Fruit fly (Drosophila melanogaster) whole organism, embryonic: ENCODE measurements around the gene Gr63a.

ENCODE experiments used
- Blimp-1 ChIP-seq: fragments of 200-800 bp; sonication (Bioruptor generic); optimal IDR thresholded peaks from 3 replicates; lab custom pipeline; 2018; ENCODE audit warnings: missing biosample characterization, missing genetic modification characterization, mild to moderate bottlenecking, moderate library complexity, missing genetic modification reagents
- CG12219 ChIP-seq: fragments of 200-800 bp; sonication (Bioruptor generic); optimal IDR thresholded peaks from 3 replicates; lab custom pipeline; 2018; ENCODE audit warnings: missing biosample characterization, mild to moderate bottlenecking, missing genetic modification characterization
- CG17186 ChIP-seq: fragments of 200-800 bp; sonication (Bioruptor generic); optimal IDR thresholded peaks from 3 replicates; lab custom pipeline; 2017; ENCODE audit warnings: missing biosample characterization, missing genetic modification reagents, missing genetic modification characterization
- CG17359 ChIP-seq: fragments of 200-800 bp; sonication (Bioruptor generic); optimal IDR thresholded peaks from 3 replicates; lab custom pipeline; 2018; ENCODE audit warnings: missing biosample characterization, mild to moderate bottlenecking, missing genetic modification characterization, moderate library complexity
- CG2116 ChIP-seq: fragments of 200-800 bp; sonication (Bioruptor generic); optimal IDR thresholded peaks from 3 replicates; lab custom pipeline; 2018; ENCODE audit warnings: missing biosample characterization, mild to moderate bottlenecking, missing genetic modification characterization
- CG3065 ChIP-seq: fragments of 200-800 bp; sonication (Bioruptor generic); optimal IDR thresholded peaks from 2 replicates; lab custom pipeline; 2016; ENCODE audit warnings: missing biosample characterization, missing genetic modification characterization
- CG31441 ChIP-seq: fragments of 200-800 bp; sonication (Bioruptor generic); IDR thresholded peaks from 2 replicates; pipeline ENCODE4 v1.3.6; 2022; ENCODE audit warnings: missing biosample characterization, missing genetic modification characterization
- CG4424 ChIP-seq: fragments of 200-800 bp; sonication (Bioruptor generic); optimal IDR thresholded peaks from 3 replicates; lab custom pipeline; 2016; ENCODE audit warnings: missing biosample characterization, missing genetic modification characterization
- CG6683 ChIP-seq: fragments of 200-800 bp; sonication (Bioruptor generic); optimal IDR thresholded peaks from 2 replicates; lab custom pipeline; 2017; ENCODE audit warnings: missing biosample characterization, mild to moderate bottlenecking, missing genetic modification characterization, missing genetic modification reagents
- CG6854 ChIP-seq: fragments of 200-800 bp; sonication (Bioruptor generic); optimal IDR thresholded peaks from 3 replicates; lab custom pipeline; 2017; ENCODE audit warnings: missing biosample characterization, mild to moderate bottlenecking, missing genetic modification characterization
- CG7271 ChIP-seq: fragments of 200-800 bp; sonication (Bioruptor generic); optimal IDR thresholded peaks from 2 replicates; lab custom pipeline; 2018; ENCODE audit warnings: missing biosample characterization, mild to moderate bottlenecking, missing genetic modification characterization, moderate library complexity
- CG7839 ChIP-seq: fragments of 200-800 bp; sonication (Bioruptor generic); optimal IDR thresholded peaks from 3 replicates; lab custom pipeline; 2018; ENCODE audit warnings: missing biosample characterization, mild to moderate bottlenecking, missing genetic modification characterization, moderate library complexity
- CG8281 ChIP-seq: fragments of 200-800 bp; sonication (Bioruptor generic); optimal IDR thresholded peaks from 2 replicates; lab custom pipeline; 2018; ENCODE audit warnings: missing biosample characterization, mild to moderate bottlenecking, missing genetic modification characterization, moderate library complexity
- CoRest ChIP-seq: fragments of 200-800 bp; sonication (Bioruptor generic); optimal IDR thresholded peaks from 3 replicates; lab custom pipeline; 2018; ENCODE audit warnings: missing biosample characterization, mild to moderate bottlenecking, missing genetic modification characterization, moderate library complexity
- D ChIP-seq, 2 experiments: fragments of 200-800 bp in 1 of 2; fragments of >200 bp in 1 of 2; sonication (Bioruptor generic) in 1 of 2; optimal IDR thresholded peaks; 2 replicates in 1 of 2; 3 replicates in 1 of 2; lab custom pipeline; 2017; ENCODE audit warnings: mild to moderate bottlenecking in 1 of 2, missing biosample characterization in 1 of 2, missing genetic modification characterization in 1 of 2, missing genetic modification reagents in 1 of 2
- Doc2 ChIP-seq: fragments of 200-800 bp; sonication (Bioruptor generic); IDR thresholded peaks from 2 replicates; pipeline ENCODE4 v1.3.6; 2022; ENCODE audit warnings: missing biosample characterization, missing genetic modification characterization
- Drgx ChIP-seq: fragments of 200-800 bp; sonication (Bioruptor generic); IDR thresholded peaks from 2 replicates; pipeline ENCODE4 v1.3.6; 2022; ENCODE audit warnings: missing biosample characterization, missing genetic modification characterization
- Ets97D ChIP-seq: fragments of 200-800 bp; sonication (Bioruptor generic); optimal IDR thresholded peaks from 3 replicates; lab custom pipeline; 2016; ENCODE audit warnings: missing biosample characterization, missing genetic modification characterization
- Hr78 ChIP-seq, 2 experiments: fragments of 200-800 bp in 1 of 2; fragments of >200 bp in 1 of 2; sonication (Bioruptor generic) in 1 of 2; optimal IDR thresholded peaks; 2 replicates each; lab custom pipeline; 2017 to 2019; ENCODE audit warnings: missing biosample characterization in 2 of 2, missing genetic modification characterization in 2 of 2, mild to moderate bottlenecking in 1 of 2, moderate library complexity in 1 of 2
- Lhr ChIP-seq: fragments of 200-800 bp; sonication (Bioruptor generic); optimal IDR thresholded peaks from 3 replicates; lab custom pipeline; 2017; ENCODE audit warnings: mild to moderate bottlenecking, missing biosample characterization, missing genetic modification reagents, missing genetic modification characterization
- MBD-R2 ChIP-seq: fragments of 200-800 bp; sonication (Bioruptor generic); IDR thresholded peaks from 2 replicates; pipeline ENCODE4 v1.3.6; 2022; ENCODE audit warnings: missing biosample characterization, missing genetic modification characterization
- Mad ChIP-seq: fragments of 200-800 bp; sonication (Bioruptor generic); optimal IDR thresholded peaks from 2 replicates; lab custom pipeline; 2016; ENCODE audit warnings: missing biosample characterization, missing genetic modification characterization
- Mes4 ChIP-seq: fragments of 200-800 bp; sonication (Bioruptor generic); optimal IDR thresholded peaks from 2 replicates; lab custom pipeline; 2016; ENCODE audit warnings: missing biosample characterization, missing genetic modification characterization
- NK7.1 ChIP-seq: fragments of 200-800 bp; sonication (Bioruptor generic); optimal IDR thresholded peaks from 3 replicates; lab custom pipeline; 2016; ENCODE audit warnings: missing biosample characterization, missing genetic modification characterization
- Rfx ChIP-seq: fragments of 200-800 bp; sonication (Bioruptor generic); IDR thresholded peaks from 2 replicates; pipeline ENCODE4 v1.3.6; 2022; ENCODE audit warnings: missing biosample characterization, missing genetic modification characterization
- Trl ChIP-seq, 3 experiments: fragments of >200 bp in 2 of 3; fragments of 200-800 bp in 1 of 3; sonication (Bioruptor generic) in 1 of 3; optimal IDR thresholded peaks; 2 replicates in 1 of 3; 3 replicates in 2 of 3; lab custom pipeline; 2016 to 2017; ENCODE audit warnings: missing biosample characterization in 1 of 3, missing genetic modification characterization in 1 of 3
- Xrp1 ChIP-seq: fragments of 200-800 bp; sonication (Bioruptor generic); IDR thresholded peaks from 2 replicates; pipeline ENCODE4 v1.3.6; 2022; ENCODE audit warnings: missing biosample characterization, missing genetic modification characterization
- amos ChIP-seq: fragments of 200-800 bp; sonication (Bioruptor generic); IDR thresholded peaks from 2 replicates; pipeline ENCODE4 v1.3.6; 2022; ENCODE audit warnings: missing biosample characterization, missing genetic modification characterization; ENCODE audit not compliant: partially characterized antibody
- bbx ChIP-seq: fragments of 200-800 bp; sonication (Bioruptor generic); IDR thresholded peaks from 2 replicates; pipeline ENCODE4 v1.3.6; 2022; ENCODE audit warnings: missing biosample characterization, missing genetic modification characterization; ENCODE audit not compliant: partially characterized antibody
- bsh ChIP-seq, 2 experiments: fragments of 200-800 bp; sonication (Bioruptor generic); optimal IDR thresholded peaks; 2 replicates each; lab custom pipeline; 2017 to 2018; ENCODE audit warnings: mild to moderate bottlenecking in 2 of 2, missing biosample characterization in 2 of 2, missing genetic modification characterization in 2 of 2, moderate library complexity in 1 of 2
- cad ChIP-seq: fragments of >200 bp; optimal IDR thresholded peaks from 2 replicates; lab custom pipeline; 2017; ENCODE audit warnings: missing biosample characterization, missing genetic modification characterization
- cas ChIP-seq: fragments of 200-800 bp; sonication (Bioruptor generic); IDR thresholded peaks from 2 replicates; pipeline ENCODE4 v1.3.6; 2022; ENCODE audit warnings: missing biosample characterization, missing genetic modification characterization
- crol ChIP-seq: fragments of 200-800 bp; sonication (Bioruptor generic); IDR thresholded peaks from 2 replicates; pipeline ENCODE4 v1.3.6; 2022; ENCODE audit warnings: missing biosample characterization, missing genetic modification characterization
- dan ChIP-seq: fragments of 200-800 bp; sonication (Bioruptor generic); IDR thresholded peaks from 2 replicates; pipeline ENCODE4 v1.3.6; 2022; ENCODE audit warnings: missing biosample characterization, missing genetic modification characterization
- ewg ChIP-seq: fragments of 200-800 bp; sonication (Bioruptor generic); optimal IDR thresholded peaks from 3 replicates; lab custom pipeline; 2017; ENCODE audit warnings: mild to moderate bottlenecking, missing biosample characterization, missing genetic modification reagents, missing genetic modification characterization
- ftz-f1 ChIP-seq: fragments of 200-800 bp; sonication (Bioruptor generic); optimal IDR thresholded peaks from 2 replicates; lab custom pipeline; 2016; ENCODE audit warnings: missing biosample characterization, missing genetic modification characterization
- grn ChIP-seq: fragments of 200-800 bp; sonication (Bioruptor generic); optimal IDR thresholded peaks from 3 replicates; lab custom pipeline; 2017; ENCODE audit warnings: missing biosample characterization, missing genetic modification characterization
- hb ChIP-seq: fragments of 200-800 bp; sonication (Bioruptor generic); IDR thresholded peaks from 3 replicates; pipeline ENCODE4 v1.3.6; 2022; ENCODE audit warnings: missing biosample characterization, missing genetic modification characterization; ENCODE audit not compliant: partially characterized antibody
- hkb ChIP-seq, 2 experiments: fragments of 200-800 bp in 1 of 2; fragments of >200 bp in 1 of 2; sonication (Bioruptor generic) in 1 of 2; IDR thresholded peaks in 1 of 2; optimal IDR thresholded peaks in 1 of 2; 2 replicates each; pipeline versions ENCODE4 v1.3.6 to Lab custom; 2017 to 2022; ENCODE audit warnings: missing biosample characterization in 1 of 2, missing genetic modification characterization in 1 of 2
- jigr1 ChIP-seq: fragments of 200-800 bp; sonication (Bioruptor generic); IDR thresholded peaks from 3 replicates; pipeline ENCODE4 v1.3.6; 2022; ENCODE audit warnings: missing biosample characterization, missing genetic modification characterization
- jumu ChIP-seq: fragments of 200-800 bp; sonication (Bioruptor generic); optimal IDR thresholded peaks from 3 replicates; lab custom pipeline; 2016; ENCODE audit warnings: missing biosample characterization, missing genetic modification characterization
- kni ChIP-seq: fragments of 200-800 bp; sonication (Bioruptor generic); optimal IDR thresholded peaks from 3 replicates; lab custom pipeline; 2017; ENCODE audit warnings: mild to moderate bottlenecking, missing biosample characterization, missing genetic modification reagents, missing genetic modification characterization
- lab ChIP-seq: fragments of 200-800 bp; sonication (Bioruptor generic); optimal IDR thresholded peaks from 3 replicates; lab custom pipeline; 2017; ENCODE audit warnings: missing biosample characterization, missing genetic modification characterization, mild to moderate bottlenecking, moderate library complexity, missing genetic modification reagents
- row ChIP-seq: fragments of 200-800 bp; sonication (Bioruptor generic); IDR thresholded peaks from 3 replicates; pipeline ENCODE4 v1.3.6; 2022; ENCODE audit warnings: missing biosample characterization, missing genetic modification characterization
- salm ChIP-seq: fragments of 200-800 bp; sonication (Bioruptor generic); optimal IDR thresholded peaks from 2 replicates; lab custom pipeline; 2018; ENCODE audit warnings: missing biosample characterization, mild to moderate bottlenecking, missing genetic modification characterization
- toy ChIP-seq: fragments of 200-800 bp; sonication (Bioruptor generic); IDR thresholded peaks from 2 replicates; pipeline ENCODE4 v1.3.6; 2022; ENCODE audit warnings: missing biosample characterization, missing genetic modification characterization
- trem ChIP-seq: fragments of 200-800 bp; optimal IDR thresholded peaks from 3 replicates; lab custom pipeline; 2019; ENCODE audit warnings: missing biosample characterization, mild to moderate bottlenecking, missing genetic modification characterization, moderate library complexity
- twi ChIP-seq: fragments of 200-800 bp; optimal IDR thresholded peaks from 2 replicates; lab custom pipeline; 2019; ENCODE audit warnings: missing biosample characterization, mild to moderate bottlenecking, missing genetic modification characterization, moderate library complexity
- vfl ChIP-seq: fragments of 200-800 bp; sonication (Bioruptor generic); optimal IDR thresholded peaks from 2 replicates; lab custom pipeline; 2016; ENCODE audit warnings: missing biosample characterization, missing genetic modification characterization
- yki ChIP-seq: fragments of >200 bp; optimal IDR thresholded peaks from 3 replicates; lab custom pipeline; 2018

Gene Gr63a

dm6 chr3L:3871284-3871683 is 25.1 kb downstream of the Gr63a start (continued):
- TF ChIP-seq Mad (GFP tag; lab: Kevin White, UChicago) (no peak), NK7.1 (GFP tag; lab: Kevin White, UChicago) (no peak), CG6683 (no peak), cas (no peak), Hr78 (GFP tag; optimal IDR thresholded peaks at IDR 0.05; lab: Kevin White, UChicago) (no peak), row (GFP tag; lab: Robert Waterston, UW) (no peak), yki (lab: Kevin White, UChicago) (no peak), Rfx (GFP tag; lab: Robert Waterston, UW) (no peak), CG17186 (GFP tag; lab: Kevin White, UChicago) (no peak), bsh (GFP tag; optimal IDR thresholded peaks at IDR 0.05; lab: Kevin White, UChicago) (no peak), CoRest (no peak), CG2116 (GFP tag; lab: Kevin White, UChicago) (no peak), Ets97D (no peak), trem (tag; lab: Kevin White, UChicago) (no peak), CG31441 (no peak), Doc2 (GFP tag; lab: Robert Waterston, UW) (no peak), CG6854 (GFP tag; lab: Kevin White, UChicago) (no peak), bbx (no peak), CG12219 (GFP tag; lab: Kevin White, UChicago) (no peak), MBD-R2 (no peak), Xrp1 (GFP tag; lab: Robert Waterston, UW) (no peak), hb (GFP tag; lab: Robert Waterston, UW) (no peak), grn (peak; percentile 62), twi (tag; lab: Kevin White, UChicago) (peak; percentile 30), crol (GFP tag; lab: Robert Waterston, UW) (0 out of 2 replicates have a peak, but pooled peaks have one; percentile 30), CG7271 (tag; lab: Kevin White, UChicago) (no peak), jigr1 (no peak), Blimp-1 (GFP tag; lab: Kevin White, UChicago) (peak; percentile 42), kni (GFP tag; lab: Kevin White, UChicago) (peak; percentile 53)

dm6 chr3L:3868014-3868413 is 28.4 kb downstream of the Gr63a start:
- no peak for TF ChIP-seq hkb (optimal IDR thresholded peaks at IDR 0.05; lab: Kevin White, UChicago)
- TF ChIP-seq hkb (GFP tag; IDR thresholded peaks at IDR 0.05; lab: Robert Waterston, UW): 0 out of 2 replicates have a peak, but pooled peaks have one; percentile 38
- TF ChIP-seq amos (GFP tag; lab: Robert Waterston, UW): no peak
- no peak for TF ChIP-seq CG7839 (tag; lab: Kevin White, UChicago)
- TF ChIP-seq MBD-R2: no peak
- TF ChIP-seq salm: no peak
- TF ChIP-seq ftz-f1 (GFP tag; lab: Kevin White, UChicago): no peak
- TF ChIP-seq trem (tag; lab: Kevin White, UChicago): no peak
- TF ChIP-seq cad (GFP tag; lab: Kevin White, UChicago): no peak
- no peak for TF ChIP-seq toy (GFP tag; lab: Robert Waterston, UW)
- no peak for TF ChIP-seq dan (GFP tag; lab: Robert Waterston, UW)
- no peak for TF ChIP-seq Lhr (GFP tag; lab: Kevin White, UChicago)
- no peak for TF ChIP-seq ewg
- TF ChIP-seq CG3065 (GFP tag; lab: Kevin White, UChicago): no peak
- no peak for TF ChIP-seq vfl (GFP tag; lab: Kevin White, UChicago)
- no peak for TF ChIP-seq Mad (GFP tag; lab: Kevin White, UChicago)
- no peak for TF ChIP-seq Mes4 (GFP tag; lab: Kevin White, UChicago)
- peak; percentile 1 for TF ChIP-seq CG17359 (tag; lab: Kevin White, UChicago)
- no peak for TF ChIP-seq lab
- no peak for TF ChIP-seq CG8281 (tag; lab: Kevin White, UChicago)
- peak; percentile 69 for TF ChIP-seq Drgx (GFP tag; lab: Robert Waterston, UW)
- TF ChIP-seq D (optimal IDR thresholded peaks at IDR 0.05; lab: Kevin White, UChicago): no peak
- TF ChIP-seq D (GFP tag; optimal IDR thresholded peaks at IDR 0.05; lab: Kevin White, UChicago): no peak
- no peak for TF ChIP-seq Trl (optimal IDR thresholded peaks at IDR 0.05; lab: Kevin White, UChicago)
- TF ChIP-seq Trl (GFP tag; optimal IDR thresholded peaks at IDR 0.05; lab: Kevin White, UChicago): no peak
- peak; percentile 23 for TF ChIP-seq jumu (GFP tag; lab: Kevin White, UChicago)
- TF ChIP-seq CG4424: no peak
